Worm (Caenorhabditis elegans) whole organism, L1 larva: ENCODE measurements around the gene H18N23.2.

ENCODE experiments used
- aly-2 ChIP-seq: fragments of 150-350 bp; optimal IDR thresholded peaks from 2 replicates; lab custom pipeline; 2014; ENCODE audit warnings: missing biosample characterization, missing genetic modification characterization
- ama-1 ChIP-seq: fragments of 150-350 bp; optimal IDR thresholded peaks from 2 replicates; lab custom pipeline; 2014
- ces-1 ChIP-seq: fragments of 150-350 bp; optimal IDR thresholded peaks from 2 replicates; lab custom pipeline; 2014; ENCODE audit warnings: missing biosample characterization, missing genetic modification reagents, missing genetic modification characterization
- egl-13 ChIP-seq: sonication (generic microtip); optimal IDR thresholded peaks from 2 replicates; lab custom pipeline; 2016; ENCODE audit warnings: missing genotype, missing genetic modification reagents, missing genetic modification characterization, missing compliant biosample characterization
- egl-27 ChIP-seq, 2 experiments: fragments of 150-350 bp in 1 of 2; sonication (generic microtip); optimal IDR thresholded peaks; 3 replicates each; lab custom pipeline; 2017 to 2018; ENCODE audit warnings: missing biosample characterization in 2 of 2, missing genetic modification characterization in 2 of 2, missing genetic modification reagents in 2 of 2
- fkh-8 ChIP-seq: sonication (generic microtip); optimal IDR thresholded peaks from 2 replicates; lab custom pipeline; 2016; ENCODE audit warnings: mild to moderate bottlenecking, missing genetic modification characterization, missing compliant biosample characterization
- fos-1 ChIP-seq: fragments of 150-350 bp; optimal IDR thresholded peaks from 2 replicates; lab custom pipeline; 2014; ENCODE audit warnings: missing biosample characterization, missing genetic modification characterization
- nhr-20 ChIP-seq: sonication (generic microtip); optimal IDR thresholded peaks from 2 replicates; lab custom pipeline; 2016; ENCODE audit warnings: mild to moderate bottlenecking, missing genetic modification characterization, missing compliant biosample characterization
- skn-1 ChIP-seq: fragments of 150-350 bp; optimal IDR thresholded peaks from 2 replicates; lab custom pipeline; 2014; ENCODE audit warnings: missing biosample characterization, missing genetic modification characterization
- sox-4 ChIP-seq: sonication (generic microtip); optimal IDR thresholded peaks from 2 replicates; lab custom pipeline; 2016; ENCODE audit warnings: missing genetic modification characterization, missing compliant biosample characterization
- unc-62 ChIP-seq: fragments of 150-350 bp; optimal IDR thresholded peaks from 2 replicates; lab custom pipeline; 2014; ENCODE audit warnings: missing biosample characterization, missing genetic modification reagents, missing genetic modification characterization
- zip-4 ChIP-seq: fragments of 200-800 bp; sonication (Bioruptor generic); optimal IDR thresholded peaks from 2 replicates; lab custom pipeline; 2018; ENCODE audit warnings: mild to moderate bottlenecking, missing genetic modification characterization, moderate library complexity, missing compliant biosample characterization
- ztf-11 ChIP-seq, 2 experiments: sonication (generic microtip); optimal IDR thresholded peaks; 2 replicates each; lab custom pipeline; 2016 to 2017; ENCODE audit warnings: missing genetic modification characterization in 2 of 2, missing biosample characterization in 1 of 2, missing compliant biosample characterization in 1 of 2

- TF ChIP-seq skn-1: no peak
- TF ChIP-seq ztf-11 (tag; optimal IDR thresholded peaks at IDR 0.05; lab: Kevin White, UChicago): no peak
- TF ChIP-seq zip-4 (GFP tag; lab: Kevin White, UChicago): no peak
- no peak for TF ChIP-seq egl-27 (tag; optimal IDR thresholded peaks at IDR 0.05; lab: Kevin White, UChicago)
- no peak for TF ChIP-seq ces-1 (GFP tag; lab: Kevin White, UChicago)
- no peak for TF ChIP-seq sox-4
- TF ChIP-seq fkh-8 (tag; lab: Kevin White, UChicago): no peak
- TF ChIP-seq fos-1 (tag; lab: Kevin White, UChicago): no peak
- TF ChIP-seq unc-62 (GFP tag; lab: Kevin White, UChicago): no peak
- no peak for TF ChIP-seq ama-1 (lab: Kevin White, UChicago)
- no peak for TF ChIP-seq nhr-20 (tag; lab: Kevin White, UChicago)
- no peak for TF ChIP-seq egl-13
- TF ChIP-seq aly-2 (tag; lab: Kevin White, UChicago): no peak
Measured at ce11 chrX:17626599-17626998, 14.1 kb downstream of the H18N23.2 start.
